Fruit fly (Drosophila melanogaster): ENCODE data around the gene Icmt.
A peak's percentile ranks its signal among the peaks of the same experiment; 100 is the strongest.

Gene Icmt

dm6 chr3L:13017803-13018324 is at the start of gene Icmt, which contains the start of gene mRpL20 (continued):
- TF ChIP-seq CG18011 (GFP tag; optimal IDR thresholded peaks at IDR 0.05) (peak; percentile 45), Awh (GFP tag; IDR thresholded peaks at IDR 0.05) (peak; percentile 98), CG10543 (GFP tag; optimal IDR thresholded peaks at IDR 0.05) (peak; percentile 62), fd3F (GFP tag; optimal IDR thresholded peaks at IDR 0.05) (peak; percentile 95), Hey (tag; optimal IDR thresholded peaks at IDR 0.05) (no peak), Poxn (GFP tag; IDR thresholded peaks at IDR 0.05) (peak; percentile 92), CG6791 (GFP tag; IDR thresholded peaks at IDR 0.05; ENCODE audit: partially characterized antibody) (peak; percentile 77), CG2199 (GFP tag; IDR thresholded peaks at IDR 0.05) (0 out of 3 replicates have a peak, but pooled peaks have one; percentile 13), fd64A (GFP tag; optimal IDR thresholded peaks at IDR 0.05) (no peak), toy (GFP tag; IDR thresholded peaks at IDR 0.05) (peak; percentile 94), Chrac-16 (GFP tag; optimal IDR thresholded peaks at IDR 0.05) (peak; percentile 87), trh (GFP tag; optimal IDR thresholded peaks at IDR 0.05) (peak; percentile 60), CG2889 (GFP tag; IDR thresholded peaks at IDR 0.05) (peak; percentile 92), nerfin-1 (tag; optimal IDR thresholded peaks at IDR 0.05) (peak; percentile 79), gt (GFP tag; IDR thresholded peaks at IDR 0.05) (peak; percentile 93), Deaf1 (tag; optimal IDR thresholded peaks at IDR 0.05) (peak; percentile 73), CG16779 (GFP tag; IDR thresholded peaks at IDR 0.05) (peak; percentile 89), z (GFP tag; IDR thresholded peaks at IDR 0.05) (no peak), Six4 (GFP tag; optimal IDR thresholded peaks at IDR 0.05) (peak; percentile 85), mirr (GFP tag; optimal IDR thresholded peaks at IDR 0.05) (no peak), CG17186 (GFP tag; optimal IDR thresholded peaks at IDR 0.05) (no peak), sob (GFP tag; IDR thresholded peaks at IDR 0.05) (peak; percentile 92), eyg (GFP tag; optimal IDR thresholded peaks at IDR 0.05) (no peak), pan (optimal IDR thresholded peaks at IDR 0.05) (no peak), pan (GFP tag; optimal IDR thresholded peaks at IDR 0.05 in 1 of 2, IDR thresholded peaks at IDR 0.05 in 1 of 2) (peak in 1 of 2 experiments; percentile 98), CG30403 (GFP tag; optimal IDR thresholded peaks at IDR 0.05) (peak; percentile 93), stwl (tag; optimal IDR thresholded peaks at IDR 0.05) (peak; percentile 40), repo (GFP tag; optimal IDR thresholded peaks at IDR 0.05) (no peak), Pdp1 (GFP tag; optimal IDR thresholded peaks at IDR 0.05) (peak; percentile 71 to 78), Fer2 (tag; optimal IDR thresholded peaks at IDR 0.05) (peak; percentile 60), CG7357 (GFP tag; IDR thresholded peaks at IDR 0.05) (peak; percentile 88), Dll (GFP tag; IDR thresholded peaks at IDR 0.05; ENCODE audit: partially characterized antibody) (peak; percentile 81), Fer1 (GFP tag; optimal IDR thresholded peaks at IDR 0.05) (peak; percentile 85), Sry-β (GFP tag; optimal IDR thresholded peaks at IDR 0.05) (no peak), nau (GFP tag; optimal IDR thresholded peaks at IDR 0.05) (peak; percentile 59), fd96Cb (tag; optimal IDR thresholded peaks at IDR 0.05) (peak; percentile 87), nom (GFP tag; optimal IDR thresholded peaks at IDR 0.05) (peak; percentile 66), Opbp (GFP tag; IDR thresholded peaks at IDR 0.05; ENCODE audit: partially characterized antibody) (peak; percentile 41), Nf-YC (tag; optimal IDR thresholded peaks at IDR 0.05) (peak; percentile 87), CG33213 (GFP tag; optimal IDR thresholded peaks at IDR 0.05) (peak; percentile 20), Antp (GFP tag; optimal IDR thresholded peaks at IDR 0.05) (peak; percentile 56), sc (optimal IDR thresholded peaks at IDR 0.05) (no peak), sc (GFP tag; optimal IDR thresholded peaks at IDR 0.05) (peak; percentile 81), Eip74EF (GFP tag; optimal IDR thresholded peaks at IDR 0.05) (peak in 1 of 2 experiments; percentile 90), odd (GFP tag; optimal IDR thresholded peaks at IDR 0.05) (peak; percentile 78), CG6854 (GFP tag; optimal IDR thresholded peaks at IDR 0.05) (peak; percentile 54), CG14860 (GFP tag; IDR thresholded peaks at IDR 0.05; ENCODE audit: partially characterized antibody) (peak; percentile 78; the same call in 2 of the 3 replicates), H15 (GFP tag; IDR thresholded peaks at IDR 0.05) (peak; percentile 96), mld (GFP tag; IDR thresholded peaks at IDR 0.05; ENCODE audit: partially characterized antibody) (no peak)

All from whole organism, embryonic.